Fruit fly (Drosophila melanogaster) whole organism, embryonic: ENCODE data around the gene CG46458.

Experiments used
- B-H1 ChIP-seq: fragments of 200-800 bp; sonication (Bioruptor generic); IDR thresholded peaks from 3 replicates; pipeline ENCODE4 v1.3.6; 2022; ENCODE audit warnings: missing biosample characterization, missing genetic modification characterization
- Bteb2 ChIP-seq: fragments of 200-800 bp; sonication (Bioruptor generic); optimal IDR thresholded peaks from 2 replicates; lab custom pipeline; 2016; ENCODE audit warnings: missing biosample characterization, missing genetic modification characterization
- CG12219 ChIP-seq: fragments of 200-800 bp; sonication (Bioruptor generic); optimal IDR thresholded peaks from 3 replicates; lab custom pipeline; 2018; ENCODE audit warnings: missing biosample characterization, mild to moderate bottlenecking, missing genetic modification characterization
- CG13123 ChIP-seq: fragments of 200-800 bp; sonication (Bioruptor generic); optimal IDR thresholded peaks from 2 replicates; lab custom pipeline; 2016; ENCODE audit warnings: missing biosample characterization, missing genetic modification characterization
- CG15073 ChIP-seq: fragments of 200-800 bp; sonication (Bioruptor generic); optimal IDR thresholded peaks from 2 replicates; lab custom pipeline; 2016; ENCODE audit warnings: missing biosample characterization, missing genetic modification characterization
- CG1529 ChIP-seq: fragments of 200-800 bp; sonication (Bioruptor generic); optimal IDR thresholded peaks from 3 replicates; lab custom pipeline; 2018; ENCODE audit warnings: missing biosample characterization, missing genetic modification characterization
- CG1602 ChIP-seq: fragments of 200-800 bp; sonication (Bioruptor generic); optimal IDR thresholded peaks from 3 replicates; lab custom pipeline; 2016; ENCODE audit warnings: missing biosample characterization, missing genetic modification characterization
- CG17568 ChIP-seq: fragments of 200-800 bp; sonication (Bioruptor generic); optimal IDR thresholded peaks from 2 replicates; lab custom pipeline; 2018; ENCODE audit warnings: missing biosample characterization, mild to moderate bottlenecking, missing genetic modification characterization, moderate library complexity
- CG17829 ChIP-seq: fragments of 200-800 bp; optimal IDR thresholded peaks from 2 replicates; lab custom pipeline; 2019; ENCODE audit warnings: missing biosample characterization, mild to moderate bottlenecking, missing genetic modification characterization, moderate library complexity
- CG17912 ChIP-seq: fragments of 200-800 bp; sonication (Bioruptor generic); optimal IDR thresholded peaks from 2 replicates; lab custom pipeline; 2018; ENCODE audit warnings: missing biosample characterization, mild to moderate bottlenecking, missing genetic modification characterization
- CG33557 ChIP-seq: fragments of 200-800 bp; sonication (Bioruptor generic); optimal IDR thresholded peaks from 2 replicates; lab custom pipeline; 2019; ENCODE audit warnings: missing biosample characterization, mild to moderate bottlenecking, missing genetic modification characterization, moderate library complexity
- CG3838 ChIP-seq: fragments of 200-800 bp; sonication (Bioruptor generic); optimal IDR thresholded peaks from 3 replicates; lab custom pipeline; 2016; ENCODE audit warnings: missing biosample characterization, missing genetic modification characterization
- CG4328 ChIP-seq: fragments of 200-800 bp; sonication (Bioruptor generic); optimal IDR thresholded peaks from 3 replicates; lab custom pipeline; 2017; ENCODE audit warnings: missing biosample characterization, missing genetic modification reagents, missing genetic modification characterization
- CG43689 ChIP-seq: fragments of 200-800 bp; sonication (Bioruptor generic); IDR thresholded peaks from 2 replicates; pipeline ENCODE4 v1.3.6; 2022; ENCODE audit warnings: missing biosample characterization, missing genetic modification characterization
- CG4424 ChIP-seq: fragments of 200-800 bp; sonication (Bioruptor generic); optimal IDR thresholded peaks from 3 replicates; lab custom pipeline; 2016; ENCODE audit warnings: missing biosample characterization, missing genetic modification characterization
- CG4854 ChIP-seq: fragments of 200-800 bp; sonication (Bioruptor generic); optimal IDR thresholded peaks from 2 replicates; lab custom pipeline; 2016; ENCODE audit warnings: missing biosample characterization, missing genetic modification characterization, inconsistent platforms
- CG6654 ChIP-seq: fragments of 200-800 bp; sonication (Bioruptor generic); optimal IDR thresholded peaks from 2 replicates; lab custom pipeline; 2017; ENCODE audit warnings: missing biosample characterization, mild to moderate bottlenecking, missing genetic modification characterization
- CG6765 ChIP-seq: fragments of 200-800 bp; sonication (Bioruptor generic); optimal IDR thresholded peaks from 3 replicates; lab custom pipeline; 2017; ENCODE audit warnings: missing biosample characterization, mild to moderate bottlenecking, missing genetic modification characterization
- CG7357 ChIP-seq: fragments of 200-800 bp; sonication (Bioruptor generic); IDR thresholded peaks from 3 replicates; pipeline ENCODE4 v1.3.6; 2022; ENCODE audit warnings: missing biosample characterization, missing genetic modification characterization
- CG8290 ChIP-seq, 3 experiments: fragments of 200-800 bp; sonication (Bioruptor generic); optimal IDR thresholded peaks; 2 replicates each; lab custom pipeline; 2016 to 2019; ENCODE audit warnings: missing biosample characterization in 3 of 3, missing genetic modification characterization in 3 of 3, mild to moderate bottlenecking in 2 of 3, moderate library complexity in 1 of 3
- CG9797 ChIP-seq: fragments of 200-800 bp; sonication (Bioruptor generic); optimal IDR thresholded peaks from 3 replicates; lab custom pipeline; 2018; ENCODE audit warnings: missing biosample characterization, mild to moderate bottlenecking, missing genetic modification characterization
- CG9932 ChIP-seq: fragments of 200-800 bp; sonication (Bioruptor generic); IDR thresholded peaks from 2 replicates; pipeline ENCODE4 v1.3.6; 2022; ENCODE audit warnings: missing biosample characterization, missing genetic modification characterization
- CTCF ChIP-seq: fragments of 200-800 bp; sonication (Bioruptor generic); optimal IDR thresholded peaks from 2 replicates; lab custom pipeline; 2017; ENCODE audit warnings: missing biosample characterization, mild to moderate bottlenecking, missing genetic modification characterization, moderate library complexity
- D19B ChIP-seq: fragments of 200-800 bp; sonication (Bioruptor generic); optimal IDR thresholded peaks from 2 replicates; lab custom pipeline; 2017; ENCODE audit warnings: missing biosample characterization, mild to moderate bottlenecking, missing genetic modification characterization
- Dad ChIP-seq: fragments of 200-800 bp; sonication (Bioruptor generic); optimal IDR thresholded peaks from 3 replicates; lab custom pipeline; 2016; ENCODE audit warnings: missing biosample characterization, missing genetic modification characterization
- Dbx ChIP-seq: fragments of 200-800 bp; sonication (Bioruptor generic); IDR thresholded peaks from 3 replicates; pipeline ENCODE4 v1.3.6; 2022; ENCODE audit warnings: missing biosample characterization, missing genetic modification characterization
- Dfd ChIP-seq, 2 experiments: fragments of >200 bp; optimal IDR thresholded peaks; 2 replicates each; lab custom pipeline; 2017; ENCODE audit warnings: missing biosample characterization in 2 of 2, missing genetic modification characterization in 2 of 2
- Myb ChIP-seq: fragments of 200-800 bp; sonication (Bioruptor generic); optimal IDR thresholded peaks from 2 replicates; lab custom pipeline; 2016; ENCODE audit warnings: missing biosample characterization, missing genetic modification characterization
- Oaz ChIP-seq: fragments of 200-800 bp; sonication (Bioruptor generic); IDR thresholded peaks from 2 replicates; pipeline ENCODE4 v1.3.6; 2022; ENCODE audit warnings: missing biosample characterization, missing genetic modification characterization
- Optix ChIP-seq: fragments of 200-800 bp; sonication (Bioruptor generic); IDR thresholded peaks from 3 replicates; pipeline ENCODE4 v1.3.6; 2022; ENCODE audit warnings: missing biosample characterization, missing genetic modification characterization
- Side ChIP-seq: fragments of 200-800 bp; sonication (Bioruptor generic); optimal IDR thresholded peaks from 2 replicates; lab custom pipeline; 2016; ENCODE audit warnings: missing biosample characterization, missing genetic modification characterization
- Trl ChIP-seq, 3 experiments: fragments of >200 bp in 2 of 3; fragments of 200-800 bp in 1 of 3; sonication (Bioruptor generic) in 1 of 3; optimal IDR thresholded peaks; 2 replicates in 1 of 3; 3 replicates in 2 of 3; lab custom pipeline; 2016 to 2017; ENCODE audit warnings: missing biosample characterization in 1 of 3, missing genetic modification characterization in 1 of 3
- Usf ChIP-seq: fragments of 200-800 bp; sonication (Bioruptor generic); optimal IDR thresholded peaks from 2 replicates; lab custom pipeline; 2017; ENCODE audit warnings: missing genotype, missing biosample characterization, missing genetic modification characterization
- amos ChIP-seq: fragments of 200-800 bp; sonication (Bioruptor generic); IDR thresholded peaks from 2 replicates; pipeline ENCODE4 v1.3.6; 2022; ENCODE audit warnings: missing biosample characterization, missing genetic modification characterization; ENCODE audit not compliant: partially characterized antibody
- ara ChIP-seq: fragments of 200-800 bp; sonication (Bioruptor generic); IDR thresholded peaks from 2 replicates; pipeline ENCODE4 v1.3.6; 2022; ENCODE audit warnings: missing biosample characterization, missing genetic modification characterization
- bcd ChIP-seq: fragments of 200-800 bp; sonication (Bioruptor generic); optimal IDR thresholded peaks from 2 replicates; lab custom pipeline; 2017; ENCODE audit warnings: missing biosample characterization, mild to moderate bottlenecking, missing genetic modification characterization
- ci ChIP-seq: fragments of 200-800 bp; sonication (Bioruptor generic); IDR thresholded peaks from 3 replicates; pipeline ENCODE4 v1.3.6; 2022; ENCODE audit warnings: missing biosample characterization, missing genetic modification characterization
- corto ChIP-seq: fragments of 200-800 bp; sonication (Bioruptor generic); optimal IDR thresholded peaks from 2 replicates; lab custom pipeline; 2016; ENCODE audit warnings: missing biosample characterization, mild to moderate bottlenecking, missing genetic modification characterization, moderate library complexity
- disco-r ChIP-seq: fragments of 200-800 bp; sonication (Bioruptor generic); optimal IDR thresholded peaks from 2 replicates; lab custom pipeline; 2016; ENCODE audit warnings: missing biosample characterization, missing genetic modification characterization
- gsb-n ChIP-seq: fragments of 200-800 bp; sonication (Bioruptor generic); optimal IDR thresholded peaks from 3 replicates; lab custom pipeline; 2018; ENCODE audit warnings: missing biosample characterization, mild to moderate bottlenecking, missing genetic modification characterization
- lilli ChIP-seq: fragments of 200-800 bp; sonication (Bioruptor generic); optimal IDR thresholded peaks from 3 replicates; lab custom pipeline; 2016; ENCODE audit warnings: missing biosample characterization, missing genetic modification characterization
- maf-S ChIP-seq: fragments of 200-800 bp; sonication (Bioruptor generic); optimal IDR thresholded peaks from 2 replicates; lab custom pipeline; 2016; ENCODE audit warnings: missing biosample characterization, missing genetic modification characterization
- otp ChIP-seq: fragments of 200-800 bp; sonication (Bioruptor generic); IDR thresholded peaks from 3 replicates; pipeline ENCODE4, ENCODE4 v1.3.6; 2022; ENCODE audit warnings: missing biosample characterization, missing genetic modification characterization
- phol ChIP-seq: fragments of 200-800 bp; sonication (Bioruptor generic); optimal IDR thresholded peaks from 3 replicates; lab custom pipeline; 2018; ENCODE audit warnings: missing biosample characterization, mild to moderate bottlenecking, missing genetic modification characterization, moderate library complexity
- rib ChIP-seq: fragments of 200-800 bp; sonication (Bioruptor generic); IDR thresholded peaks from 2 replicates; pipeline ENCODE4 v1.3.6; 2022; ENCODE audit warnings: missing biosample characterization, missing genetic modification characterization
- salm ChIP-seq: fragments of 200-800 bp; sonication (Bioruptor generic); optimal IDR thresholded peaks from 2 replicates; lab custom pipeline; 2018; ENCODE audit warnings: missing biosample characterization, mild to moderate bottlenecking, missing genetic modification characterization
- tgo ChIP-seq: fragments of 200-800 bp; sonication (Bioruptor generic); IDR thresholded peaks from 3 replicates; pipeline ENCODE4 v1.3.6; 2022; ENCODE audit warnings: missing biosample characterization, missing genetic modification characterization
- ttk ChIP-seq: fragments of 200-800 bp; sonication (Bioruptor generic); IDR thresholded peaks from 2 replicates; pipeline ENCODE4 v2.1.2; 2022; ENCODE audit warnings: missing biosample characterization, missing genetic modification characterization
- vfl ChIP-seq: fragments of 200-800 bp; sonication (Bioruptor generic); optimal IDR thresholded peaks from 2 replicates; lab custom pipeline; 2016; ENCODE audit warnings: missing biosample characterization, missing genetic modification characterization
- zen2 ChIP-seq: fragments of 200-800 bp; sonication (Bioruptor generic); IDR thresholded peaks from 3 replicates; pipeline ENCODE4 v1.3.6; 2022; ENCODE audit warnings: missing biosample characterization, missing genetic modification characterization; ENCODE audit not compliant: partially characterized antibody
- zfh1 ChIP-seq: fragments of 200-800 bp; sonication (Bioruptor generic); IDR thresholded peaks from 3 replicates; pipeline ENCODE4 v1.3.6; 2022; ENCODE audit warnings: missing biosample characterization, missing genetic modification characterization

Gene CG46458

dm6 chr3R:6973305-6973704, 15.1 kb upstream of the CG46458 start (continued):
- TF ChIP-seq CG4854 (GFP tag; lab: Kevin White, UChicago) (no peak), otp (GFP tag; lab: Robert Waterston, UW) (0 out of 3 replicates have a peak, but pooled peaks have one; percentile 24), Usf (no peak), Optix (no peak), phol (tag; lab: Kevin White, UChicago) (peak; percentile 7), B-H1 (GFP tag; lab: Robert Waterston, UW) (no peak), vfl (GFP tag; lab: Kevin White, UChicago) (no peak), bcd (GFP tag; lab: Kevin White, UChicago) (no peak), CG43689 (GFP tag; lab: Robert Waterston, UW) (no peak), CG15073 (GFP tag; lab: Kevin White, UChicago) (no peak), CG9932 (GFP tag; lab: Robert Waterston, UW) (no peak), Trl (optimal IDR thresholded peaks at IDR 0.05; lab: Kevin White, UChicago) (no peak), Trl (GFP tag; optimal IDR thresholded peaks at IDR 0.05; lab: Kevin White, UChicago) (no peak), corto (GFP tag; lab: Kevin White, UChicago) (no peak), CG33557 (GFP tag; lab: Kevin White, UChicago) (no peak), CG17829 (tag; lab: Kevin White, UChicago) (peak; percentile 24), Oaz (no peak)

- TF ChIP-seq Dfd (GFP tag; optimal IDR thresholded peaks at IDR 0.05; lab: Kevin White, UChicago) (no peak), Optix (no peak), disco-r (GFP tag; lab: Kevin White, UChicago) (no peak), Dbx (GFP tag; lab: Robert Waterston, UW) (no peak), tgo (GFP tag; lab: Robert Waterston, UW) (no peak), zen2 (no peak), CG4424 (GFP tag; lab: Kevin White, UChicago) (peak; percentile 10), CTCF (peak; percentile 90), CG12219 (GFP tag; lab: Kevin White, UChicago) (no peak), salm (tag; lab: Kevin White, UChicago) (no peak), gsb-n (tag; lab: Kevin White, UChicago) (no peak), CG17912 (GFP tag; lab: Kevin White, UChicago) (no peak), D19B (GFP tag; lab: Kevin White, UChicago) (no peak), CG1602 (GFP tag; lab: Kevin White, UChicago) (no peak), CG8290 (GFP tag; optimal IDR thresholded peaks at IDR 0.05; lab: Kevin White, UChicago) (no peak), CG8290 (tag; optimal IDR thresholded peaks at IDR 0.05; lab: Kevin White, UChicago) (no peak), rib (GFP tag; lab: Robert Waterston, UW) (no peak), CG6765 (GFP tag; lab: Kevin White, UChicago) (no peak), CG17568 (GFP tag; lab: Kevin White, UChicago) (no peak), Bteb2 (GFP tag; lab: Kevin White, UChicago) (no peak), ci (GFP tag; lab: Robert Waterston, UW) (peak; percentile 11; the same call in 1 of the 3 replicates), CG13123 (no peak), CG7357 (GFP tag; lab: Robert Waterston, UW) (no peak), amos (GFP tag; lab: Robert Waterston, UW) (no peak; the same call in 1 of the 2 replicates), CG9797 (no peak), CG43689 (GFP tag; lab: Robert Waterston, UW) (no peak), CG6654 (GFP tag; lab: Kevin White, UChicago) (no peak), zfh1 (GFP tag; lab: Robert Waterston, UW) (no peak), B-H1 (GFP tag; lab: Robert Waterston, UW) (no peak), lilli (GFP tag; lab: Kevin White, UChicago) (no peak), CG1529 (GFP tag; lab: Kevin White, UChicago) (no peak), ttk (GFP tag; lab: Robert Waterston, UW) (0 out of 2 replicates have a peak, but pooled peaks have one; percentile 6), ara (no peak), CG4328 (no peak), maf-S (GFP tag; lab: Kevin White, UChicago) (no peak), Myb (GFP tag; lab: Kevin White, UChicago) (no peak), CG3838 (no peak), Side (no peak), Dad (no peak)
These were observed 12.4 kb upstream of the CG46458 start for dm6 chr3R:6970531-6970930.
